Fruit fly (Drosophila melanogaster) whole organism, prepupa: ENCODE measurements around the gene upSET.

Experiments used
- Blimp-1 ChIP-seq: fragments of 200-800 bp; sonication (Bioruptor generic); optimal IDR thresholded peaks from 3 replicates; lab custom pipeline; 2017; ENCODE audit warnings: missing biosample characterization, missing genetic modification characterization, mild to moderate bottlenecking, moderate library complexity, missing genetic modification reagents
- CG10631 ChIP-seq: fragments of 200-800 bp; sonication (Bioruptor generic); optimal IDR thresholded peaks from 2 replicates; lab custom pipeline; 2016; ENCODE audit warnings: missing biosample characterization, missing genetic modification characterization
- CG10669 ChIP-seq: fragments of 200-800 bp; sonication (Bioruptor generic); optimal IDR thresholded peaks from 3 replicates; lab custom pipeline; 2018; ENCODE audit warnings: missing biosample characterization, mild to moderate bottlenecking, missing genetic modification characterization, moderate library complexity
- CG11294 ChIP-seq: fragments of 200-800 bp; sonication (Bioruptor generic); IDR thresholded peaks from 2 replicates; pipeline ENCODE4 v1.3.6; 2022; ENCODE audit warnings: missing biosample characterization, missing genetic modification characterization
- CG11762 ChIP-seq: fragments of 200-800 bp; sonication (Bioruptor generic); optimal IDR thresholded peaks from 3 replicates; lab custom pipeline; 2016; ENCODE audit warnings: missing biosample characterization, missing genetic modification characterization; ENCODE audit not compliant: insufficient read depth
- CG11902 ChIP-seq: fragments of 200-800 bp; sonication (Bioruptor generic); optimal IDR thresholded peaks from 3 replicates; lab custom pipeline; 2016; ENCODE audit warnings: missing biosample characterization, missing genetic modification characterization
- CG15336 ChIP-seq: fragments of 200-800 bp; sonication (Bioruptor generic); IDR thresholded peaks from 2 replicates; pipeline ENCODE4 v1.3.6; 2022; ENCODE audit warnings: missing biosample characterization, missing genetic modification characterization
- CG1621 ChIP-seq: fragments of 200-800 bp; sonication (Bioruptor generic); optimal IDR thresholded peaks from 3 replicates; lab custom pipeline; 2018; ENCODE audit warnings: missing biosample characterization, mild to moderate bottlenecking, missing genetic modification characterization
- CG3032 ChIP-seq: fragments of 200-800 bp; optimal IDR thresholded peaks from 2 replicates; lab custom pipeline; 2019; ENCODE audit warnings: missing biosample characterization, mild to moderate bottlenecking, missing genetic modification characterization, moderate library complexity
- CG31627 ChIP-seq: fragments of 200-800 bp; sonication (Bioruptor generic); optimal IDR thresholded peaks from 3 replicates; lab custom pipeline; 2016; ENCODE audit warnings: missing biosample characterization, missing genetic modification characterization
- CG34406 ChIP-seq: fragments of 200-800 bp; sonication (Bioruptor generic); optimal IDR thresholded peaks from 3 replicates; lab custom pipeline; 2016; ENCODE audit warnings: missing biosample characterization, missing genetic modification characterization
- CG3919 ChIP-seq: fragments of 200-800 bp; sonication (Bioruptor generic); optimal IDR thresholded peaks from 3 replicates; lab custom pipeline; 2016; ENCODE audit warnings: missing biosample characterization, missing genetic modification characterization
- CG4318 ChIP-seq: fragments of 200-800 bp; sonication (Bioruptor generic); optimal IDR thresholded peaks from 3 replicates; lab custom pipeline; 2017; ENCODE audit warnings: missing biosample characterization, mild to moderate bottlenecking, missing genetic modification characterization
- CG6163 ChIP-seq: fragments of 200-800 bp; sonication (Bioruptor generic); IDR thresholded peaks from 3 replicates; pipeline ENCODE4 v1.3.6; 2022; ENCODE audit warnings: missing biosample characterization, missing genetic modification characterization
- CG6276 ChIP-seq: fragments of 200-800 bp; sonication (Bioruptor generic); optimal IDR thresholded peaks from 2 replicates; lab custom pipeline; 2017; ENCODE audit warnings: missing biosample characterization, mild to moderate bottlenecking, missing genetic modification characterization
- CG6792 ChIP-seq: fragments of 200-800 bp; sonication (Bioruptor generic); optimal IDR thresholded peaks from 3 replicates; lab custom pipeline; 2016; ENCODE audit warnings: missing biosample characterization, missing genetic modification characterization
- CG6808 ChIP-seq: fragments of 200-800 bp; sonication (Bioruptor generic); optimal IDR thresholded peaks from 3 replicates; lab custom pipeline; 2017; ENCODE audit warnings: missing biosample characterization, missing genetic modification characterization, mild to moderate bottlenecking, moderate library complexity, missing genetic modification reagents
- CG6854 ChIP-seq: fragments of 200-800 bp; sonication (Bioruptor generic); optimal IDR thresholded peaks from 2 replicates; lab custom pipeline; 2017; ENCODE audit warnings: missing biosample characterization, mild to moderate bottlenecking, missing genetic modification characterization
- CG7368 ChIP-seq: fragments of 200-800 bp; sonication (Bioruptor generic); optimal IDR thresholded peaks from 3 replicates; lab custom pipeline; 2016; ENCODE audit warnings: missing biosample characterization, missing genetic modification characterization
- CG8119 ChIP-seq: fragments of 200-800 bp; sonication (Bioruptor generic); IDR thresholded peaks from 3 replicates; pipeline ENCODE4 v1.3.6; 2022; ENCODE audit warnings: missing biosample characterization, missing genetic modification characterization
- CG8632 ChIP-seq: fragments of 200-800 bp; sonication (Bioruptor generic); optimal IDR thresholded peaks from 3 replicates; lab custom pipeline; 2016; ENCODE audit warnings: missing biosample characterization, missing genetic modification characterization
- CG9139 ChIP-seq: fragments of 200-800 bp; sonication (Bioruptor generic); optimal IDR thresholded peaks from 3 replicates; lab custom pipeline; 2017; ENCODE audit warnings: missing biosample characterization, mild to moderate bottlenecking, missing genetic modification characterization
- Eip75B ChIP-seq: fragments of 200-800 bp; sonication (Bioruptor generic); optimal IDR thresholded peaks from 3 replicates; lab custom pipeline; 2016; ENCODE audit warnings: missing biosample characterization, missing genetic modification characterization
- Eip78C ChIP-seq: fragments of 200-800 bp; sonication (Bioruptor generic); peaks from one replicate; lab custom pipeline; 2016; ENCODE audit warnings: missing biosample characterization, missing genetic modification characterization
- Eip93F ChIP-seq: fragments of 200-800 bp; sonication (Bioruptor generic); optimal IDR thresholded peaks from 2 replicates; lab custom pipeline; 2016; ENCODE audit warnings: missing biosample characterization, mild to moderate bottlenecking, missing genetic modification characterization
- Ets96B ChIP-seq: fragments of 200-800 bp; optimal IDR thresholded peaks from 2 replicates; lab custom pipeline; 2019; ENCODE audit warnings: missing biosample characterization, mild to moderate bottlenecking, missing genetic modification characterization, moderate library complexity
- Gug ChIP-seq: fragments of 200-800 bp; sonication (Bioruptor generic); IDR thresholded peaks from 2 replicates; pipeline ENCODE4 v1.3.6; 2022; ENCODE audit warnings: missing biosample characterization, missing genetic modification characterization
- Hr38 ChIP-seq: sonication (Bioruptor generic); optimal IDR thresholded peaks from 2 replicates; lab custom pipeline; 2016; ENCODE audit warnings: missing biosample characterization, missing genetic modification characterization
- Hr4 ChIP-seq: fragments of 200-800 bp; sonication (Bioruptor generic); optimal IDR thresholded peaks from 3 replicates; lab custom pipeline; 2016; ENCODE audit warnings: missing biosample characterization, missing genetic modification characterization
- Lpt ChIP-seq: fragments of 200-800 bp; sonication (Bioruptor generic); optimal IDR thresholded peaks from 3 replicates; lab custom pipeline; 2016; ENCODE audit warnings: missing biosample characterization, missing genetic modification characterization
- OdsH ChIP-seq: fragments of 200-800 bp; sonication (Bioruptor generic); optimal IDR thresholded peaks from 3 replicates; lab custom pipeline; 2016; ENCODE audit warnings: missing biosample characterization, missing genetic modification characterization
- Smox ChIP-seq: fragments of 200-800 bp; sonication (Bioruptor generic); optimal IDR thresholded peaks from 3 replicates; lab custom pipeline; 2016; ENCODE audit warnings: missing biosample characterization, missing genetic modification characterization
- Sox102F ChIP-seq: fragments of 200-800 bp; sonication (Bioruptor generic); optimal IDR thresholded peaks from 2 replicates; lab custom pipeline; 2016; ENCODE audit warnings: missing biosample characterization, mild to moderate bottlenecking, missing genetic modification characterization
- Sox14 ChIP-seq: fragments of 200-800 bp; sonication (Bioruptor generic); optimal IDR thresholded peaks from 3 replicates; lab custom pipeline; 2016; ENCODE audit warnings: missing biosample characterization, missing genetic modification characterization
- achi ChIP-seq: fragments of 200-800 bp; sonication (Bioruptor generic); optimal IDR thresholded peaks from 3 replicates; lab custom pipeline; 2016; ENCODE audit warnings: missing biosample characterization, missing genetic modification characterization
- acj6 ChIP-seq: fragments of 200-800 bp; sonication (Bioruptor generic); optimal IDR thresholded peaks from 3 replicates; lab custom pipeline; 2016; ENCODE audit warnings: missing biosample characterization, missing genetic modification characterization
- cyc ChIP-seq: fragments of 200-800 bp; sonication (Bioruptor generic); optimal IDR thresholded peaks from 3 replicates; lab custom pipeline; 2016; ENCODE audit warnings: missing biosample characterization, missing genetic modification characterization
- dac ChIP-seq: fragments of 200-800 bp; sonication (Bioruptor generic); optimal IDR thresholded peaks from 2 replicates; lab custom pipeline; 2017; ENCODE audit warnings: missing biosample characterization, mild to moderate bottlenecking, missing genetic modification characterization
- dsx ChIP-seq: fragments of 200-800 bp; optimal IDR thresholded peaks from 3 replicates; lab custom pipeline; 2019; ENCODE audit warnings: missing biosample characterization, mild to moderate bottlenecking, missing genetic modification characterization, moderate library complexity; ENCODE audit not compliant: poor library complexity, severe bottlenecking
- eg ChIP-seq: fragments of 200-800 bp; sonication (Bioruptor generic); IDR thresholded peaks from 3 replicates; pipeline ENCODE4 v1.3.6; 2022; ENCODE audit warnings: missing biosample characterization, missing genetic modification characterization
- esn ChIP-seq: fragments of 200-800 bp; sonication (Bioruptor generic); optimal IDR thresholded peaks from 2 replicates; lab custom pipeline; 2016; ENCODE audit warnings: missing biosample characterization, mild to moderate bottlenecking, missing genetic modification characterization, moderate library complexity
- fd59A ChIP-seq: fragments of 200-800 bp; sonication (Bioruptor generic); optimal IDR thresholded peaks from 2 replicates; lab custom pipeline; 2017; ENCODE audit warnings: missing biosample characterization, mild to moderate bottlenecking, missing genetic modification characterization, missing genetic modification reagents
- fkh ChIP-seq: fragments of 200-800 bp; sonication (Bioruptor generic); optimal IDR thresholded peaks from 3 replicates; lab custom pipeline; 2017; ENCODE audit warnings: missing biosample characterization, mild to moderate bottlenecking, missing genetic modification characterization, moderate library complexity
- lz ChIP-seq: fragments of 200-800 bp; sonication (Bioruptor generic); optimal IDR thresholded peaks from 3 replicates; lab custom pipeline; 2016; ENCODE audit warnings: missing biosample characterization, missing genetic modification characterization
- net ChIP-seq: fragments of 200-800 bp; sonication (Bioruptor generic); optimal IDR thresholded peaks from 3 replicates; lab custom pipeline; 2016; ENCODE audit warnings: missing biosample characterization, missing genetic modification characterization
- pdm3 ChIP-seq: fragments of 200-800 bp; sonication (Bioruptor generic); optimal IDR thresholded peaks from 3 replicates; lab custom pipeline; 2016; ENCODE audit warnings: missing biosample characterization, missing genetic modification characterization
- spab ChIP-seq: fragments of 200-800 bp; sonication (Bioruptor generic); optimal IDR thresholded peaks from 2 replicates; lab custom pipeline; 2017; ENCODE audit warnings: missing biosample characterization, mild to moderate bottlenecking, missing genetic modification characterization, missing genetic modification reagents
- svp ChIP-seq: fragments of 200-800 bp; sonication (Bioruptor generic); peaks from one replicate; lab custom pipeline; 2016; ENCODE audit warnings: missing biosample characterization, missing genetic modification characterization
- topi ChIP-seq: fragments of 200-800 bp; sonication (Bioruptor generic); optimal IDR thresholded peaks from 3 replicates; lab custom pipeline; 2016; ENCODE audit warnings: missing biosample characterization, missing genetic modification characterization
- vri ChIP-seq: fragments of 200-800 bp; sonication (Bioruptor generic); optimal IDR thresholded peaks from 3 replicates; lab custom pipeline; 2016; ENCODE audit warnings: missing biosample characterization, mild to moderate bottlenecking, missing genetic modification characterization

The upSET gene

dm6 chr3L:13993742-13994719 is 7.9 kb upstream of the upSET start, which contains the start of gene CtsK1:
Gene CtsK1, plus strand, starts transcription at chr3L:13994231.
- TF ChIP-seq CG3919 (GFP tag; lab: Kevin White, UChicago) (peak; percentile 52), Hr38 (GFP tag; lab: Kevin White, UChicago) (no peak), Sox14 (GFP tag; lab: Kevin White, UChicago) (peak; percentile 49), CG11294 (peak; percentile 70), CG34406 (GFP tag; lab: Kevin White, UChicago) (peak; percentile 32), CG4318 (GFP tag; lab: Kevin White, UChicago) (no peak), lz (GFP tag; lab: Kevin White, UChicago) (peak; percentile 48), acj6 (GFP tag; lab: Kevin White, UChicago) (peak; percentile 68), CG15336 (GFP tag; lab: Robert Waterston, UW) (peak; percentile 88), cyc (peak; percentile 6), Eip78C (peak; percentile 70), CG1621 (no peak), Gug (peak; percentile 68), Hr4 (GFP tag; lab: Kevin White, UChicago) (peak; percentile 58), vri (no peak), Eip93F (GFP tag; lab: Kevin White, UChicago) (no peak), OdsH (GFP tag; lab: Kevin White, UChicago) (peak; percentile 50), Ets96B (tag; lab: Kevin White, UChicago) (peak; percentile 44), CG9139 (no peak), topi (GFP tag; lab: Kevin White, UChicago) (peak; percentile 31), CG11902 (no peak), Sox102F (GFP tag; lab: Kevin White, UChicago) (no peak), pdm3 (peak; percentile 61), fd59A (GFP tag; lab: Kevin White, UChicago) (no peak), Eip75B (GFP tag; lab: Kevin White, UChicago) (peak; percentile 60), CG8119 (peak; percentile 84), achi (GFP tag; lab: Kevin White, UChicago) (peak; percentile 64), CG11762 (GFP tag; lab: Kevin White, UChicago) (no peak), dac (GFP tag; lab: Kevin White, UChicago) (no peak), CG31627 (GFP tag; lab: Kevin White, UChicago) (peak; percentile 38), CG7368 (GFP tag; lab: Kevin White, UChicago) (no peak), svp (GFP tag; lab: Kevin White, UChicago) (no peak), fkh (GFP tag; lab: Kevin White, UChicago) (no peak), CG3032 (peak; percentile 65), dsx (peak; percentile 18), spab (GFP tag; lab: Kevin White, UChicago) (peak; percentile 10), Blimp-1 (GFP tag; lab: Kevin White, UChicago) (no peak), CG6163 (GFP tag; lab: Robert Waterston, UW) (peak; percentile 78), esn (GFP tag; lab: Kevin White, UChicago) (peak; percentile 71), CG6808 (GFP tag; lab: Kevin White, UChicago) (peak; percentile 46), CG8632 (peak; percentile 44), CG6854 (GFP tag; lab: Kevin White, UChicago) (no peak), CG10669 (GFP tag; lab: Kevin White, UChicago) (peak; percentile 43), eg (GFP tag; lab: Robert Waterston, UW) (peak; percentile 91), Lpt (no peak), Smox (GFP tag; lab: Kevin White, UChicago) (peak; percentile 58), CG10631 (GFP tag; lab: Kevin White, UChicago) (peak; percentile 46), CG6276 (GFP tag; lab: Kevin White, UChicago) (no peak), CG6792 (GFP tag; lab: Kevin White, UChicago) (peak; percentile 38), net (GFP tag; lab: Kevin White, UChicago) (peak; percentile 56)
